Fruit fly (Drosophila melanogaster): ENCODE results near the gene CG11555.

CG11555 gene

DNA sequence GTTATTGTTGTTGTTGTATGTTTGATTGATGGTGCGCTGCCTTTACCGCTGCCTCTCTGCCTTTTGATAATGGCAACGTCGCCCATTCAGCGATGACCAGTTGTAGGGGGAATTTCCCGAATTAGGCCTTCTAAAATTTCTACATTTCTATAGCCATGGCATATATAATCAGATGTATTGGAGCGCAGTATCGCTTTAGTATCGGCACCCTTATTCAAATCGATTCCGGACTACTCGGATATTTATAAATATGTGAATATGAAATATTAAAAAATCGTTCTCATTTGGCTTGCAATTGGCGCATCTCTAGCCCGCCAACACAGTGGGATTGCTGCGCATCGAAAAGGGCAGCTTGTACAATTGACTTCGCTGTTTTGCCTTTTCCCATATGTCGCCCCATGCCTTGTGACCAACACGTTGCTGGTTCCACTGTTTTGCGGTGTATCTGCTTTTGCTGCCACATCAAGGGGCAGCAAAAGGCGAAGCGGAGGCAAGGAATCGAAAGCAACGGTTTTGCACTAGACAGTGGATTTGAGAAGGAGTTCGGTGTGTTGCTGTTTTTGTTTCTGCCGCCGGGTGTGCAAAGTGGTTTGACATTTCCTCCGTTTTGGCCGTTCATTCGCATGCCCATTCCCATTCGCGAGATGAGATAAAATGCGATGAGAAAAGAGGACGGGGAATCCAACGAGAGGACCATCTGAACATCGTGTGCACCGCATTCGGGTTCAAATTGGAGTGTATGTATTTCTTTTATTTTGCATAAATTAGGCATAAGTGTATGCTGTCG lies 48.8 kb upstream of the CG11555 start (continued):
- no peak for TF ChIP-seq CG3065 (GFP tag; optimal IDR thresholded peaks at IDR 0.05)
- peak; percentile 66 for TF ChIP-seq bcd (GFP tag; optimal IDR thresholded peaks at IDR 0.05)
- no peak for TF ChIP-seq Hey (tag; optimal IDR thresholded peaks at IDR 0.05)
- TF ChIP-seq ash1 (GFP tag; optimal IDR thresholded peaks at IDR 0.05) = no peak
- no peak for TF ChIP-seq cad (GFP tag; optimal IDR thresholded peaks at IDR 0.05)
- peak; percentile 30 for TF ChIP-seq sima (GFP tag; optimal IDR thresholded peaks at IDR 0.05)
- TF ChIP-seq tgo (GFP tag; IDR thresholded peaks at IDR 0.05) = peak; percentile 76
- TF ChIP-seq az2 (GFP tag; optimal IDR thresholded peaks at IDR 0.05) = peak; percentile 72
- 0 out of 3 replicates have a peak, but pooled peaks have one; percentile 26 for TF ChIP-seq croc (GFP tag; conservative IDR thresholded peaks at IDR 0.05)
- TF ChIP-seq scrt (GFP tag; optimal IDR thresholded peaks at IDR 0.05) = peak; percentile 56
- no peak for TF ChIP-seq Dll (GFP tag; IDR thresholded peaks at IDR 0.05; ENCODE audit: partially characterized antibody)
- TF ChIP-seq CG12236 (GFP tag; optimal IDR thresholded peaks at IDR 0.05) = no peak
- peak; percentile 53 for TF ChIP-seq Sox100B (GFP tag; optimal IDR thresholded peaks at IDR 0.05)
- TF ChIP-seq CG10147 (GFP tag; optimal IDR thresholded peaks at IDR 0.05) = no peak
- TF ChIP-seq pfk (GFP tag; optimal IDR thresholded peaks at IDR 0.05) = no peak
- no peak for TF ChIP-seq Doc3 (GFP tag; IDR thresholded peaks at IDR 0.05; ENCODE audit: partially characterized antibody)
- TF ChIP-seq abd-A (tag; optimal IDR thresholded peaks at IDR 0.05) = no peak
- TF ChIP-seq B-H1 (GFP tag; IDR thresholded peaks at IDR 0.05) = 0 out of 3 replicates have a peak, but pooled peaks have one; percentile 48
- no peak for TF ChIP-seq PHDP (tag; optimal IDR thresholded peaks at IDR 0.05)
- TF ChIP-seq ewg (GFP tag; optimal IDR thresholded peaks at IDR 0.05) = no peak
- peak; percentile 41; the same call in 1 of the 2 replicates for TF ChIP-seq peb (GFP tag; IDR thresholded peaks at IDR 0.05)
- TF ChIP-seq CG15011 (GFP tag; optimal IDR thresholded peaks at IDR 0.05) = peak; percentile 54
- peak; percentile 50 for TF ChIP-seq CG1529 (GFP tag; optimal IDR thresholded peaks at IDR 0.05)
- TF ChIP-seq CG8290 (GFP tag; optimal IDR thresholded peaks at IDR 0.05) = no peak
- no peak for TF ChIP-seq CG8290 (tag; optimal IDR thresholded peaks at IDR 0.05)
- TF ChIP-seq esg (GFP tag; conservative IDR thresholded peaks at IDR 0.05) = peak; percentile 31; the same call in 1 of the 2 replicates
- peak; percentile 60 for TF ChIP-seq Fer3 (tag; optimal IDR thresholded peaks at IDR 0.05)
- peak; percentile 43 for TF ChIP-seq CG14710 (tag; optimal IDR thresholded peaks at IDR 0.05)
- no peak for TF ChIP-seq hbn (GFP tag; IDR thresholded peaks at IDR 0.05; ENCODE audit: partially characterized antibody)
- no peak for TF ChIP-seq emc (GFP tag; optimal IDR thresholded peaks at IDR 0.05)
- no peak for TF ChIP-seq cg (GFP tag; optimal IDR thresholded peaks at IDR 0.05)
- TF ChIP-seq oc (tag; optimal IDR thresholded peaks at IDR 0.05) = no peak
- no peak; the same call in 1 of the 2 replicates for TF ChIP-seq bbx (GFP tag; IDR thresholded peaks at IDR 0.05; ENCODE audit: partially characterized antibody)
- TF ChIP-seq zen (tag; optimal IDR thresholded peaks at IDR 0.05) = no peak
- TF ChIP-seq CG6654 (GFP tag; optimal IDR thresholded peaks at IDR 0.05) = no peak
- TF ChIP-seq CG18476 (GFP tag; optimal IDR thresholded peaks at IDR 0.05) = peak; percentile 39
- TF ChIP-seq CG8388 (GFP tag; optimal IDR thresholded peaks at IDR 0.05) = no peak
- peak; percentile 32 for TF ChIP-seq jing (GFP tag; optimal IDR thresholded peaks at IDR 0.05)
- peak; percentile 33 for TF ChIP-seq pho (GFP tag; optimal IDR thresholded peaks at IDR 0.05)
- peak; percentile 22 for TF ChIP-seq CrebB (tag; optimal IDR thresholded peaks at IDR 0.05)
- TF ChIP-seq Hsf (GFP tag; optimal IDR thresholded peaks at IDR 0.05) = peak; percentile 47
- peak; percentile 25 for TF ChIP-seq BEAF-32 (GFP tag; optimal IDR thresholded peaks at IDR 0.05)
- no peak for TF ChIP-seq Hr78 (GFP tag; optimal IDR thresholded peaks at IDR 0.05)
- TF ChIP-seq CG10267 (tag; optimal IDR thresholded peaks at IDR 0.05) = peak; percentile 36
- no peak for TF ChIP-seq CoRest (tag; optimal IDR thresholded peaks at IDR 0.05)
- TF ChIP-seq br (optimal IDR thresholded peaks at IDR 0.05) = no peak
- TF ChIP-seq lbe (GFP tag; optimal IDR thresholded peaks at IDR 0.05) = peak; percentile 64
- TF ChIP-seq slbo (GFP tag; IDR thresholded peaks at IDR 0.05) = peak; percentile 74; the same call in 1 of the 2 replicates
- peak; percentile 62 for TF ChIP-seq ems (GFP tag; optimal IDR thresholded peaks at IDR 0.05)
